Worm (Caenorhabditis elegans) whole organism, early embryonic: ENCODE measurements around the gene clec-181.

ENCODE experiments used
- B0310.2 ChIP-seq: sonication (generic microtip); optimal IDR thresholded peaks from 2 replicates; lab custom pipeline; 2016; ENCODE audit warnings: mild to moderate bottlenecking, missing genetic modification characterization, missing compliant biosample characterization
- F13C5.2 ChIP-seq: sonication (generic microtip); optimal IDR thresholded peaks from 2 replicates; lab custom pipeline; 2017; ENCODE audit warnings: mild to moderate bottlenecking, missing genetic modification characterization, inconsistent platforms, missing compliant biosample characterization
- aly-1 ChIP-seq: sonication (generic microtip); optimal IDR thresholded peaks from 2 replicates; lab custom pipeline; 2016; ENCODE audit warnings: missing genetic modification characterization, missing compliant biosample characterization
- ceh-13 ChIP-seq: fragments of 200-800 bp; sonication (Bioruptor generic); optimal IDR thresholded peaks from 2 replicates; lab custom pipeline; 2018; ENCODE audit warnings: mild to moderate bottlenecking, missing genetic modification characterization, missing compliant biosample characterization
- ets-7 ChIP-seq: sonication (generic microtip); optimal IDR thresholded peaks from 2 replicates; lab custom pipeline; 2016; ENCODE audit warnings: missing genotype, missing genetic modification characterization, missing compliant biosample characterization
- flt-1 ChIP-seq: fragments of 200-800 bp; sonication (Bioruptor generic); IDR thresholded peaks from 2 replicates; pipeline ENCODE4 v1.3.6; 2022; ENCODE audit warnings: missing genetic modification characterization, missing compliant biosample characterization
- hmbx-1 ChIP-seq: sonication (generic microtip); optimal IDR thresholded peaks from 2 replicates; lab custom pipeline; 2016; ENCODE audit warnings: mild to moderate bottlenecking, missing genetic modification characterization, missing compliant biosample characterization
- hmg-4 ChIP-seq: fragments of 200-800 bp; sonication (Bioruptor generic); optimal IDR thresholded peaks from 2 replicates; lab custom pipeline; 2018; ENCODE audit warnings: mild to moderate bottlenecking, missing genetic modification characterization, missing compliant biosample characterization
- pes-1 ChIP-seq: fragments of 200-800 bp; sonication (Bioruptor generic); IDR thresholded peaks from 2 replicates; pipeline ENCODE4 v1.3.6; 2022; ENCODE audit warnings: missing genetic modification reagents, missing genetic modification characterization, missing compliant biosample characterization
- scrt-1 ChIP-seq: fragments of 200-800 bp; sonication (Bioruptor generic); IDR thresholded peaks from 2 replicates; pipeline ENCODE4 v1.3.6; 2022; ENCODE audit warnings: missing genetic modification characterization, missing compliant biosample characterization
- tbx-37 ChIP-seq: fragments of 200-800 bp; sonication (Bioruptor generic); conservative IDR thresholded peaks from 2 replicates; pipeline ENCODE4 v1.3.6; 2022; ENCODE audit warnings: missing genetic modification reagents, missing genetic modification characterization, missing compliant biosample characterization
- tra-4 ChIP-seq: sonication (generic microtip); optimal IDR thresholded peaks from 2 replicates; lab custom pipeline; 2017; ENCODE audit warnings: missing genetic modification characterization, missing compliant biosample characterization

The clec-181 gene

DNA sequence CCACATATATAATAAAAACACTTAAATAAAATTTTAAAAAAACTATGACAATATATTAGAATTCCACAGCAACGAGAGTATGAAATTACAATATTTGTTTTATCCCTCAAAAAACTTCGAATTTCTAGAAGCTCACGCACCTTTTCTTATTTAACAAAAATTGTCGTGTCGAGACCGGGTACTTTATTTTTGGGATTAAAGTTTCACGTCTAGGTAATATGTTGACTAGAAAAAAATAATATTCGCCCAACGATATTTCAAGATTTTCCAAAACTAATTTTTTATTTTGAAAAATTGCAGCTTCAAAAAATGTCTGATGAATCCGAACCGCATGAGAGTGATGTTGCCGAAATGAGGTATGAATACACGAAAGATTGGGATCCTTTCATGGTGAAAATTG lies 48.6 kb downstream of the clec-181 start, which contains the start of gene C49C8.3:
Gene C49C8.3, plus strand, starts transcription at position 301 of the 400 bp plus-strand sequence.
- TF ChIP-seq flt-1 (GFP tag; lab: Robert Waterston, UW): no peak
- TF ChIP-seq aly-1 (tag; lab: Kevin White, UChicago): no peak
- no peak for TF ChIP-seq B0310.2 (tag; lab: Kevin White, UChicago)
- no peak for TF ChIP-seq ceh-13
- TF ChIP-seq F13C5.2: no peak
- no peak for TF ChIP-seq hmbx-1 (tag; lab: Kevin White, UChicago)
- TF ChIP-seq scrt-1 (GFP tag; lab: Robert Waterston, UW): no peak
- TF ChIP-seq pes-1 (GFP tag; lab: Robert Waterston, UW): no peak
- no peak for TF ChIP-seq tbx-37 (GFP tag; lab: Robert Waterston, UW)
- no peak for TF ChIP-seq hmg-4 (GFP tag; lab: Kevin White, UChicago)
- no peak for TF ChIP-seq ets-7 (tag; lab: Kevin White, UChicago)
- no peak for TF ChIP-seq tra-4 (tag; lab: Kevin White, UChicago)
